Comparison of ENCODE assay signal across 2 fruit fly cellular contexts in the genomic region with DNA sequence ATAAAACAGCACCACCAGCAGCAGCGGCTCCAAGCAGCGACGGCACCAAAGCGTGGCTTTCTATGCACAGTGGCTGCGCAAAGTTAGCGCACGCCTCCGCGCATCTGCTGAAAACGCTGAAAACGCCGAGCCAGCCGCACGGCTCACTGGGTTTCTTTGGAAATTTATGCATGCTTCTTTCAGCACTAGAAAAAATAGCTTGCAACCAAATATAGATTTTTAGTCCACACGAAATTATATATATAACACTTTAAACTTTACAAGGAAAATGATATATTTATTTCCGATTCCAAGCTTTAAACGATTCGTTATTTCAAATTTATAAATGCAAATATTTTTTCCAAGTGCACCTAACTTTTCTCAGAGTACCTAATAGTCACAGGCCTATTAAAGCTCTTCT.
TF ChIP-seq lines count a peak whose summit lies in the region.

No protein-coding gene starts in this region.

TF ChIP-seq in whole organism, embryonic, 481 proteins besides CTCF, POLR2A, EP300 and RAD21 (continued from another document and continues in another):
- TF ChIP-seq CG13123 (GFP tag; optimal IDR thresholded peaks at IDR 0.05; lab: Kevin White, UChicago) = peak; percentile 9
- no peak for TF ChIP-seq CG2875 (GFP tag; optimal IDR thresholded peaks at IDR 0.05; lab: Kevin White, UChicago)
- TF ChIP-seq CG2678 (tag; optimal IDR thresholded peaks at IDR 0.05; lab: Kevin White, UChicago) = peak; percentile 65
- no peak for TF ChIP-seq CG10431 (GFP tag; optimal IDR thresholded peaks at IDR 0.05; lab: Kevin White, UChicago)
- peak; percentile 6 to 12 for TF ChIP-seq Pdp1 (GFP tag; optimal IDR thresholded peaks at IDR 0.05; lab: Kevin White, UChicago)
- TF ChIP-seq tin (GFP tag; optimal IDR thresholded peaks at IDR 0.05; lab: Kevin White, UChicago) = peak; percentile 18
- TF ChIP-seq HLH3B (GFP tag; IDR thresholded peaks at IDR 0.05; lab: Robert Waterston, UW) = peak; percentile 51
- peak; percentile 63 for TF ChIP-seq fd96Cb (tag; optimal IDR thresholded peaks at IDR 0.05; lab: Kevin White, UChicago)
- TF ChIP-seq CG7839 (tag; optimal IDR thresholded peaks at IDR 0.05; lab: Kevin White, UChicago) = peak; percentile 58
- TF ChIP-seq klu (GFP tag; IDR thresholded peaks at IDR 0.05; lab: Robert Waterston, UW) = no peak
- TF ChIP-seq CG3281 (GFP tag; optimal IDR thresholded peaks at IDR 0.05; lab: Kevin White, UChicago) = peak; percentile 14
- TF ChIP-seq CG18764 (GFP tag; optimal IDR thresholded peaks at IDR 0.05; lab: Kevin White, UChicago) = no peak
- TF ChIP-seq Taf1 (GFP tag; IDR thresholded peaks at IDR 0.05; lab: Robert Waterston, UW) = no peak
- peak; percentile 9 for TF ChIP-seq CG10267 (tag; optimal IDR thresholded peaks at IDR 0.05; lab: Kevin White, UChicago)
- TF ChIP-seq CG11696 (GFP tag; IDR thresholded peaks at IDR 0.05; lab: Robert Waterston, UW) = no peak
- no peak for TF ChIP-seq CG1647 (GFP tag; optimal IDR thresholded peaks at IDR 0.05; lab: Kevin White, UChicago)
- no peak for TF ChIP-seq CG12744 (GFP tag; optimal IDR thresholded peaks at IDR 0.05; lab: Kevin White, UChicago)
- peak; percentile 87 for TF ChIP-seq Ets65A (GFP tag; lab: Kevin White, UChicago)
- no peak for TF ChIP-seq ase (GFP tag; IDR thresholded peaks at IDR 0.05; lab: Robert Waterston, UW)
- TF ChIP-seq CG6272 (GFP tag; IDR thresholded peaks at IDR 0.05; lab: Robert Waterston, UW) = no peak; the same call in 1 of the 2 replicates
- TF ChIP-seq YL-1 (GFP tag; optimal IDR thresholded peaks at IDR 0.05; lab: Kevin White, UChicago) = no peak
- TF ChIP-seq aop (GFP tag; IDR thresholded peaks at IDR 0.05; lab: Robert Waterston, UW) = no peak
- TF ChIP-seq Hmx (GFP tag; optimal IDR thresholded peaks at IDR 0.05; lab: Kevin White, UChicago) = no peak
- TF ChIP-seq emc (GFP tag; optimal IDR thresholded peaks at IDR 0.05; lab: Kevin White, UChicago) = no peak
- TF ChIP-seq CG30403 (GFP tag; optimal IDR thresholded peaks at IDR 0.05; lab: Kevin White, UChicago) = peak; percentile 45
- TF ChIP-seq CG6854 (GFP tag; optimal IDR thresholded peaks at IDR 0.05; lab: Kevin White, UChicago) = peak; percentile 1
- TF ChIP-seq tgo (GFP tag; IDR thresholded peaks at IDR 0.05; lab: Robert Waterston, UW) = no peak
- no peak for TF ChIP-seq CG8281 (tag; optimal IDR thresholded peaks at IDR 0.05; lab: Kevin White, UChicago)
- TF ChIP-seq ERR (GFP tag; optimal IDR thresholded peaks at IDR 0.05; lab: Kevin White, UChicago) = no peak
- peak; percentile 55 for TF ChIP-seq PHDP (tag; optimal IDR thresholded peaks at IDR 0.05; lab: Kevin White, UChicago)
- TF ChIP-seq ewg (GFP tag; optimal IDR thresholded peaks at IDR 0.05; lab: Kevin White, UChicago) = peak; percentile 14
- no peak for TF ChIP-seq CG3995 (GFP tag; optimal IDR thresholded peaks at IDR 0.05; lab: Kevin White, UChicago)
- TF ChIP-seq CG5245 (GFP tag; optimal IDR thresholded peaks at IDR 0.05; lab: Kevin White, UChicago) = no peak
- no peak for TF ChIP-seq CG7928 (GFP tag; optimal IDR thresholded peaks at IDR 0.05; lab: Kevin White, UChicago)
- no peak for TF ChIP-seq CG31388 (GFP tag; optimal IDR thresholded peaks at IDR 0.05; lab: Kevin White, UChicago)
- no peak for TF ChIP-seq kah (GFP tag; optimal IDR thresholded peaks at IDR 0.05; lab: Kevin White, UChicago)
- TF ChIP-seq CG34422 (GFP tag; IDR thresholded peaks at IDR 0.05; lab: Robert Waterston, UW) = 0 out of 3 replicates have a peak, but pooled peaks have one; percentile 11
- peak; percentile 62 for TF ChIP-seq dmrt99B (tag; optimal IDR thresholded peaks at IDR 0.05; lab: Kevin White, UChicago)
- TF ChIP-seq sisA (GFP tag; IDR thresholded peaks at IDR 0.05; lab: Robert Waterston, UW) = peak; percentile 33
- TF ChIP-seq jigr1 (GFP tag; IDR thresholded peaks at IDR 0.05; lab: Robert Waterston, UW) = no peak
- peak; percentile 16 for TF ChIP-seq Max (GFP tag; optimal IDR thresholded peaks at IDR 0.05; lab: Kevin White, UChicago)
- TF ChIP-seq sqz (GFP tag; optimal IDR thresholded peaks at IDR 0.05; lab: Kevin White, UChicago) = no peak
- peak; percentile 37 for TF ChIP-seq gsb-n (tag; optimal IDR thresholded peaks at IDR 0.05; lab: Kevin White, UChicago)
- TF ChIP-seq fru (optimal IDR thresholded peaks at IDR 0.05; lab: Kevin White, UChicago) = no peak
- no peak for TF ChIP-seq CG10565 (GFP tag; optimal IDR thresholded peaks at IDR 0.05; lab: Kevin White, UChicago)
- TF ChIP-seq az2 (GFP tag; optimal IDR thresholded peaks at IDR 0.05; lab: Kevin White, UChicago) = peak; percentile 32
- peak; percentile 33 for TF ChIP-seq Asciz (GFP tag; optimal IDR thresholded peaks at IDR 0.05; lab: Kevin White, UChicago)
- no peak for TF ChIP-seq TFAM (GFP tag; optimal IDR thresholded peaks at IDR 0.05; lab: Kevin White, UChicago)
- TF ChIP-seq CG3726 (GFP tag; IDR thresholded peaks at IDR 0.05; lab: Robert Waterston, UW) = no peak
- TF ChIP-seq CG2202 (tag; optimal IDR thresholded peaks at IDR 0.05; lab: Kevin White, UChicago) = peak; percentile 27
- TF ChIP-seq CG10959 (GFP tag; IDR thresholded peaks at IDR 0.05; lab: Robert Waterston, UW) = no peak
- TF ChIP-seq phol (tag; optimal IDR thresholded peaks at IDR 0.05; lab: Kevin White, UChicago) = peak; percentile 54
- TF ChIP-seq Atf6 (GFP tag; IDR thresholded peaks at IDR 0.05; lab: Robert Waterston, UW) = peak; percentile 32; the same call in 1 of the 2 replicates
- TF ChIP-seq CG16863 (GFP tag; optimal IDR thresholded peaks at IDR 0.05; lab: Kevin White, UChicago) = peak; percentile 24
- peak; percentile 17 for TF ChIP-seq CG9437 (GFP tag; optimal IDR thresholded peaks at IDR 0.05; lab: Kevin White, UChicago)
- peak; percentile 28 for TF ChIP-seq CG14710 (tag; optimal IDR thresholded peaks at IDR 0.05; lab: Kevin White, UChicago)
- peak; percentile 54 for TF ChIP-seq CG12104 (GFP tag; optimal IDR thresholded peaks at IDR 0.05; lab: Kevin White, UChicago)
- TF ChIP-seq gcm2 (GFP tag; optimal IDR thresholded peaks at IDR 0.05; lab: Kevin White, UChicago) = no peak
- TF ChIP-seq CG17359 (tag; optimal IDR thresholded peaks at IDR 0.05; lab: Kevin White, UChicago) = peak; percentile 36
- TF ChIP-seq hth (optimal IDR thresholded peaks at IDR 0.05; lab: Kevin White, UChicago) = no peak
- peak; percentile 7 for TF ChIP-seq cato (GFP tag; optimal IDR thresholded peaks at IDR 0.05; lab: Kevin White, UChicago; ENCODE audit: borderline replicate concordance)
- peak; percentile 30 for TF ChIP-seq CG12219 (GFP tag; optimal IDR thresholded peaks at IDR 0.05; lab: Kevin White, UChicago)
- peak; percentile 21; the same call in 1 of the 2 replicates for TF ChIP-seq sob (GFP tag; IDR thresholded peaks at IDR 0.05; lab: Robert Waterston, UW)
- no peak for TF ChIP-seq cwo (GFP tag; optimal IDR thresholded peaks at IDR 0.05; lab: Kevin White, UChicago)
- no peak for TF ChIP-seq CG17802 (tag; optimal IDR thresholded peaks at IDR 0.05; lab: Kevin White, UChicago)

TF ChIP-seq in whole organism, prepupa, 60 proteins besides CTCF, POLR2A, EP300 and RAD21 (continued from another document):
- peak; percentile 57 for TF ChIP-seq Hr4 (GFP tag; optimal IDR thresholded peaks at IDR 0.05; lab: Kevin White, UChicago)
- TF ChIP-seq Gug (GFP tag; IDR thresholded peaks at IDR 0.05; lab: Robert Waterston, UW) = no peak
- no peak for TF ChIP-seq topi (GFP tag; optimal IDR thresholded peaks at IDR 0.05; lab: Kevin White, UChicago)
- TF ChIP-seq ss (GFP tag; optimal IDR thresholded peaks at IDR 0.05; lab: Kevin White, UChicago) = no peak
- no peak for TF ChIP-seq CG8632 (GFP tag; optimal IDR thresholded peaks at IDR 0.05; lab: Kevin White, UChicago)
- TF ChIP-seq CG3032 (tag; optimal IDR thresholded peaks at IDR 0.05; lab: Kevin White, UChicago) = no peak
- TF ChIP-seq Blimp-1 (GFP tag; optimal IDR thresholded peaks at IDR 0.05; lab: Kevin White, UChicago) = no peak
- TF ChIP-seq CG7368 (GFP tag; optimal IDR thresholded peaks at IDR 0.05; lab: Kevin White, UChicago) = no peak
- no peak for TF ChIP-seq dsx (GFP tag; optimal IDR thresholded peaks at IDR 0.05; lab: Kevin White, UChicago; ENCODE audit: poor library complexity, severe bottlenecking)
- TF ChIP-seq Hr38 (GFP tag; optimal IDR thresholded peaks at IDR 0.05; lab: Kevin White, UChicago) = no peak
- peak; percentile 33 for TF ChIP-seq achi (GFP tag; optimal IDR thresholded peaks at IDR 0.05; lab: Kevin White, UChicago)
- TF ChIP-seq CG8119 (GFP tag; IDR thresholded peaks at IDR 0.05; lab: Robert Waterston, UW) = no peak
- no peak for TF ChIP-seq CG1621 (tag; optimal IDR thresholded peaks at IDR 0.05; lab: Kevin White, UChicago)
- TF ChIP-seq eg (GFP tag; IDR thresholded peaks at IDR 0.05; lab: Robert Waterston, UW) = no peak
- no peak for TF ChIP-seq CG6276 (GFP tag; optimal IDR thresholded peaks at IDR 0.05; lab: Kevin White, UChicago)
- peak in 1 of 2 experiments; percentile 47 for TF ChIP-seq salr (GFP tag; optimal IDR thresholded peaks at IDR 0.05; lab: Kevin White, UChicago)
- no peak for TF ChIP-seq CG31627 (GFP tag; optimal IDR thresholded peaks at IDR 0.05; lab: Kevin White, UChicago)
- TF ChIP-seq fkh (GFP tag; optimal IDR thresholded peaks at IDR 0.05; lab: Kevin White, UChicago) = no peak
- no peak for TF ChIP-seq Sox15 (GFP tag; optimal IDR thresholded peaks at IDR 0.05; lab: Kevin White, UChicago)
- TF ChIP-seq lz (GFP tag; optimal IDR thresholded peaks at IDR 0.05; lab: Kevin White, UChicago) = no peak
- peak; percentile 68 for TF ChIP-seq Eip78C (GFP tag; lab: Kevin White, UChicago)
- peak; percentile 50; the same call in 1 of the 3 replicates for TF ChIP-seq CG6163 (GFP tag; IDR thresholded peaks at IDR 0.05; lab: Robert Waterston, UW)
- no peak for TF ChIP-seq spab (GFP tag; optimal IDR thresholded peaks at IDR 0.05; lab: Kevin White, UChicago)
- TF ChIP-seq CG11294 (GFP tag; IDR thresholded peaks at IDR 0.05; lab: Robert Waterston, UW) = no peak
- no peak for TF ChIP-seq CG6808 (GFP tag; optimal IDR thresholded peaks at IDR 0.05; lab: Kevin White, UChicago)
- no peak for TF ChIP-seq Eip93F (GFP tag; optimal IDR thresholded peaks at IDR 0.05; lab: Kevin White, UChicago)
- TF ChIP-seq CG11902 (GFP tag; optimal IDR thresholded peaks at IDR 0.05; lab: Kevin White, UChicago) = no peak
- no peak for TF ChIP-seq vri (GFP tag; optimal IDR thresholded peaks at IDR 0.05; lab: Kevin White, UChicago)
- no peak for TF ChIP-seq Ets96B (tag; optimal IDR thresholded peaks at IDR 0.05; lab: Kevin White, UChicago)
- TF ChIP-seq pdm3 (GFP tag; optimal IDR thresholded peaks at IDR 0.05; lab: Kevin White, UChicago) = no peak
- no peak for TF ChIP-seq Met (GFP tag; optimal IDR thresholded peaks at IDR 0.05; lab: Kevin White, UChicago)
- no peak for TF ChIP-seq CG16779 (tag; optimal IDR thresholded peaks at IDR 0.05; lab: Kevin White, UChicago)
- peak; percentile 66 for TF ChIP-seq CG15336 (GFP tag; IDR thresholded peaks at IDR 0.05; lab: Robert Waterston, UW)
- peak; percentile 33 for TF ChIP-seq OdsH (GFP tag; optimal IDR thresholded peaks at IDR 0.05; lab: Kevin White, UChicago)
- TF ChIP-seq CG9139 (GFP tag; optimal IDR thresholded peaks at IDR 0.05; lab: Kevin White, UChicago) = no peak
- peak; percentile 41 for TF ChIP-seq CG4318 (GFP tag; optimal IDR thresholded peaks at IDR 0.05; lab: Kevin White, UChicago)
- no peak for TF ChIP-seq Eip75B (GFP tag; optimal IDR thresholded peaks at IDR 0.05; lab: Kevin White, UChicago)
TF ChIP-seq in whole organism, prepupa: peak in this region for 14.
